Fruit fly (Drosophila melanogaster) whole organism, wandering third instar larva: ENCODE results near the gene Dnali1.

Experiments
- Abd-B ChIP-seq: fragments of >200 bp; optimal IDR thresholded peaks from 2 replicates; lab custom pipeline; 2017; ENCODE audit warnings: missing biosample characterization, missing genetic modification characterization
- CG32264 ChIP-seq: fragments of 200-800 bp; sonication (Bioruptor generic); optimal IDR thresholded peaks from 2 replicates; lab custom pipeline; 2016; ENCODE audit warnings: missing biosample characterization, missing genetic modification characterization
- CrebA ChIP-seq: fragments of 200-800 bp; sonication (Bioruptor generic); optimal IDR thresholded peaks from 2 replicates; lab custom pipeline; 2016; ENCODE audit warnings: missing biosample characterization, mild to moderate bottlenecking, missing genetic modification characterization, borderline replicate concordance
- Dfd ChIP-seq: fragments of >200 bp; optimal IDR thresholded peaks from 2 replicates; lab custom pipeline; 2017; ENCODE audit warnings: missing biosample characterization, missing genetic modification characterization
- Hr78 ChIP-seq: fragments of >200 bp; optimal IDR thresholded peaks from 2 replicates; lab custom pipeline; 2017; ENCODE audit warnings: missing biosample characterization, missing genetic modification characterization
- Myc ChIP-seq: fragments of >200 bp; optimal IDR thresholded peaks from 2 replicates; lab custom pipeline; 2017
- N ChIP-seq: fragments of >200 bp; optimal IDR thresholded peaks from 2 replicates; lab custom pipeline; 2018; ENCODE audit warnings: missing biosample characterization, missing external identifiers, missing genetic modification characterization
- Sp1 ChIP-seq: fragments of 200-800 bp; sonication (Bioruptor generic); optimal IDR thresholded peaks from 3 replicates; lab custom pipeline; 2019; ENCODE audit warnings: missing biosample characterization, mild to moderate bottlenecking, missing genetic modification characterization, moderate library complexity
- brk ChIP-seq: fragments of 200-800 bp; sonication (Bioruptor generic); optimal IDR thresholded peaks from 2 replicates; lab custom pipeline; 2016; ENCODE audit warnings: missing biosample characterization, mild to moderate bottlenecking, missing genetic modification characterization
- foxo ChIP-seq, 2 experiments: fragments of 200-800 bp; sonication (Bioruptor generic); optimal IDR thresholded peaks; 2 replicates in 1 of 2; 3 replicates in 1 of 2; lab custom pipeline; 2016 to 2017; ENCODE audit warnings: missing biosample characterization in 2 of 2, missing genetic modification characterization in 2 of 2
- fru ChIP-seq: fragments of 200-800 bp; sonication (Bioruptor generic); optimal IDR thresholded peaks from 3 replicates; lab custom pipeline; 2016; ENCODE audit warnings: missing biosample characterization, mild to moderate bottlenecking, missing genetic modification characterization
- h ChIP-seq: fragments of 200-800 bp; sonication (Bioruptor generic); optimal IDR thresholded peaks from 3 replicates; lab custom pipeline; 2016; ENCODE audit warnings: missing biosample characterization, mild to moderate bottlenecking, missing genetic modification characterization
- lola ChIP-seq: fragments of >200 bp; optimal IDR thresholded peaks from 2 replicates; lab custom pipeline; 2017; ENCODE audit warnings: missing biosample characterization, missing genetic modification characterization
- woc ChIP-seq: sonication (Bioruptor generic); optimal IDR thresholded peaks from 2 replicates; lab custom pipeline; 2016; ENCODE audit warnings: missing biosample characterization, mild to moderate bottlenecking, missing genetic modification characterization

DNA sequence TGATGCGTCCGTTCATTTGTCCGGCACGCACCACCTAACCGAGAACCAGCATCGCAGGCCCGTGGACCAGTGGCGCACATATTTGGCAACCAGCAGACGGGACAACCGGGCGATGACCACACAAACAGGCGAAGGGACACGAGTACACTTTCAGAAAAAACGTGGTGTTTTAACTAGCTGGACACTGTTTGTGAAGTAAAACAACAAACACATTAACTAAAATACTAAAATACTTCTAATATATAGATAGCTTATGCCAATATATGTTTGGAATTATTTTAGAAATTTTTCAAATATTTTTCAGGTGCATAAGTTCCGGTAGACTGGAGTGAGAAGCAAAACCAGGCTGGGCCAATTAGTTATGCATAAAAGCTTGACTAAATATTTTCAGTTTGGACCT lies 9.8 kb upstream of the Dnali1 start:
- TF ChIP-seq Hr78 (GFP tag; lab: Kevin White, UChicago) = no peak
- TF ChIP-seq Abd-B (GFP tag; lab: Kevin White, UChicago) = no peak
- peak; percentile 59 for TF ChIP-seq fru (GFP tag; lab: Kevin White, UChicago)
- TF ChIP-seq CrebA (GFP tag; lab: Kevin White, UChicago) = no peak
- no peak for TF ChIP-seq lola (GFP tag; lab: Kevin White, UChicago)
- TF ChIP-seq foxo (GFP tag; optimal IDR thresholded peaks at IDR 0.05; lab: Kevin White, UChicago) = no peak
- peak; percentile 29 for TF ChIP-seq woc (GFP tag; lab: Kevin White, UChicago)
- no peak for TF ChIP-seq brk (GFP tag; lab: Kevin White, UChicago)
- TF ChIP-seq Myc (lab: Kevin White, UChicago) = no peak
- TF ChIP-seq h (GFP tag; lab: Kevin White, UChicago) = peak; percentile 49
- TF ChIP-seq Sp1 (GFP tag; lab: Kevin White, UChicago) = no peak
- no peak for TF ChIP-seq CG32264 (GFP tag; lab: Kevin White, UChicago)
- no peak for TF ChIP-seq Dfd (GFP tag; lab: Kevin White, UChicago)
- no peak for TF ChIP-seq N (GFP tag; lab: Kevin White, UChicago)
